Worm (Caenorhabditis elegans) whole organism, early embryonic: Measurements from ENCODE around the gene clec-71.

Experiments
- B0310.2 ChIP-seq: sonication (generic microtip); optimal IDR thresholded peaks from 2 replicates; lab custom pipeline; 2016; ENCODE audit warnings: mild to moderate bottlenecking, missing genetic modification characterization, missing compliant biosample characterization
- hmbx-1 ChIP-seq: sonication (generic microtip); optimal IDR thresholded peaks from 2 replicates; lab custom pipeline; 2016; ENCODE audit warnings: mild to moderate bottlenecking, missing genetic modification characterization, missing compliant biosample characterization
- hnd-1 ChIP-seq: sonication (generic microtip); optimal IDR thresholded peaks from 2 replicates; lab custom pipeline; 2016; ENCODE audit warnings: missing genetic modification characterization, missing compliant biosample characterization
- scrt-1 ChIP-seq: fragments of 200-800 bp; sonication (Bioruptor generic); IDR thresholded peaks from 2 replicates; pipeline ENCODE4 v1.3.6; 2022; ENCODE audit warnings: missing genetic modification characterization, missing compliant biosample characterization
- sea-1 ChIP-seq: fragments of 200-800 bp; sonication (Bioruptor generic); conservative IDR thresholded peaks from 2 replicates; pipeline ENCODE4 v1.3.6; 2022; ENCODE audit warnings: missing genetic modification characterization, missing compliant biosample characterization
- tbx-37 ChIP-seq: fragments of 200-800 bp; sonication (Bioruptor generic); conservative IDR thresholded peaks from 2 replicates; pipeline ENCODE4 v1.3.6; 2022; ENCODE audit warnings: missing genetic modification reagents, missing genetic modification characterization, missing compliant biosample characterization
- tra-4 ChIP-seq: sonication (generic microtip); optimal IDR thresholded peaks from 2 replicates; lab custom pipeline; 2017; ENCODE audit warnings: missing genetic modification characterization, missing compliant biosample characterization

clec-71 gene

DNA sequence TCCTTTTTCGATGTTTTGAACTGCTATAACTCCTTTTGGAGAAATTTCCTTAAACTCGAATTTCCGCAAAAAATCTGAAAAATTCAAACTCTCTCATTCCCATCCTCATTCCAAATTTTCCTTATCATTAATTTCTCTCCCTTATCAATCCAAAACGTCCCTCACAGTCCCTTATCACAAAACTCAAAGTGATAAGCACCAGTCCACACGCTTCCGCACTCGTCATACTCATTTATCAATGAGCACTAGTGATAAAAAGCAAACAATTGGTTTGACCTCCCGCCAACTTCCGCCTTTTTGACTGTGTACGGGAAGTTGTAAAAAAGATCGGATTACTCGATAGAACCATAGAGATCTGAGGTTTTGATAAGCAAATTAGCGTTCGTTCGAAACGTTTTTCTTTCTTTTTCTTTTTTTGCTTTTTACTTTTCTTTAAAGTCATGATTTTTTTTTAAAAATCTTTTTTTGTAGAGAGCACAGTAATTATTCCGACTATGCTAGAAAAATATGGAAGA lies 51.4 kb downstream of the clec-71 start, which contains the start of gene clec-78:
clec-78 (plus strand) TSS at position 465 of the 515 bp plus-strand sequence.
- no peak for TF ChIP-seq tra-4
- no peak for TF ChIP-seq scrt-1 (GFP tag; lab: Robert Waterston, UW)
- TF ChIP-seq B0310.2, result peak; percentile 35
- no peak for TF ChIP-seq hmbx-1 (tag; lab: Kevin White, UChicago)
- no peak for TF ChIP-seq sea-1 (GFP tag; lab: Robert Waterston, UW)
- no peak for TF ChIP-seq tbx-37 (GFP tag; lab: Robert Waterston, UW)
- no peak for TF ChIP-seq hnd-1 (tag; lab: Kevin White, UChicago)
